Fruit fly (Drosophila melanogaster): ENCODE results near the gene CG5639.

The CG5639 gene

dm6 chr3R:27554964-27555363 lies 41.0 kb downstream of the CG5639 start:
- no peak for TF ChIP-seq Clk (GFP tag; optimal IDR thresholded peaks at IDR 0.05)
- peak; percentile 39 for TF ChIP-seq CG14711 (tag; optimal IDR thresholded peaks at IDR 0.05)
- peak; percentile 29 for TF ChIP-seq CG12768 (GFP tag; optimal IDR thresholded peaks at IDR 0.05)
- no peak for TF ChIP-seq cnc (optimal IDR thresholded peaks at IDR 0.05)
- peak; percentile 14 for TF ChIP-seq CG7045 (GFP tag; optimal IDR thresholded peaks at IDR 0.05)
- TF ChIP-seq Crg-1 (GFP tag; optimal IDR thresholded peaks at IDR 0.05): no peak
- no peak for TF ChIP-seq CG5204 (GFP tag; optimal IDR thresholded peaks at IDR 0.05)
- no peak for TF ChIP-seq Mnt (GFP tag; optimal IDR thresholded peaks at IDR 0.05)
- TF ChIP-seq bab1 (GFP tag; optimal IDR thresholded peaks at IDR 0.05): peak; percentile 51
- no peak for TF ChIP-seq kay (GFP tag; ENCODE audit: borderline replicate concordance)
- peak; percentile 5 for TF ChIP-seq CG11617 (GFP tag; optimal IDR thresholded peaks at IDR 0.05)
- no peak for TF ChIP-seq toe (GFP tag; optimal IDR thresholded peaks at IDR 0.05)
- no peak for TF ChIP-seq CG1620 (GFP tag; optimal IDR thresholded peaks at IDR 0.05)
- peak; percentile 49 for TF ChIP-seq CG33017 (tag; optimal IDR thresholded peaks at IDR 0.05)
- TF ChIP-seq ovo (GFP tag; optimal IDR thresholded peaks at IDR 0.05): no peak
- TF ChIP-seq CG7101 (tag; optimal IDR thresholded peaks at IDR 0.05): peak; percentile 18
- TF ChIP-seq tj (GFP tag; optimal IDR thresholded peaks at IDR 0.05): no peak
- TF ChIP-seq cic (GFP tag; optimal IDR thresholded peaks at IDR 0.05): no peak
- no peak for TF ChIP-seq pad (GFP tag; optimal IDR thresholded peaks at IDR 0.05)
- TF ChIP-seq Hr96 (GFP tag; optimal IDR thresholded peaks at IDR 0.05): no peak

- TF ChIP-seq CG5204 (GFP tag; optimal IDR thresholded peaks at IDR 0.05) (peak; percentile 48), tj (GFP tag; optimal IDR thresholded peaks at IDR 0.05) (peak; percentile 41), cnc (optimal IDR thresholded peaks at IDR 0.05) (peak in 1 of 2 experiments; percentile 2), CG7045 (GFP tag; optimal IDR thresholded peaks at IDR 0.05) (peak; percentile 45), ovo (GFP tag; optimal IDR thresholded peaks at IDR 0.05) (no peak), CG1620 (GFP tag; optimal IDR thresholded peaks at IDR 0.05) (no peak), cic (GFP tag; optimal IDR thresholded peaks at IDR 0.05) (no peak), pad (GFP tag; optimal IDR thresholded peaks at IDR 0.05) (peak; percentile 32), Hr96 (GFP tag; optimal IDR thresholded peaks at IDR 0.05) (peak; percentile 51), CG33017 (tag; optimal IDR thresholded peaks at IDR 0.05) (peak; percentile 43), bab1 (GFP tag; optimal IDR thresholded peaks at IDR 0.05) (peak; percentile 92), CG14711 (tag; optimal IDR thresholded peaks at IDR 0.05) (peak; percentile 73), CG11617 (GFP tag; optimal IDR thresholded peaks at IDR 0.05) (peak; percentile 57), Clk (GFP tag; optimal IDR thresholded peaks at IDR 0.05) (no peak), Crg-1 (GFP tag; optimal IDR thresholded peaks at IDR 0.05) (no peak), kay (GFP tag; ENCODE audit: borderline replicate concordance) (no peak), CG12768 (GFP tag; optimal IDR thresholded peaks at IDR 0.05) (no peak), toe (GFP tag; optimal IDR thresholded peaks at IDR 0.05) (peak; percentile 10), CG7101 (tag; optimal IDR thresholded peaks at IDR 0.05) (peak; percentile 53), Mnt (GFP tag; optimal IDR thresholded peaks at IDR 0.05) (no peak)
Measured at dm6 chr3R:27553921-27554320, 42.0 kb downstream of the CG5639 start.

dm6 chr3R:27553379-27553778 lies 42.6 kb downstream of the CG5639 start:
- no peak for TF ChIP-seq toe (GFP tag; optimal IDR thresholded peaks at IDR 0.05)
- TF ChIP-seq CG1620 (GFP tag; optimal IDR thresholded peaks at IDR 0.05): no peak
- no peak for TF ChIP-seq pad (GFP tag; optimal IDR thresholded peaks at IDR 0.05)
- peak; percentile 85 for TF ChIP-seq cic (GFP tag; optimal IDR thresholded peaks at IDR 0.05)
- TF ChIP-seq CG12768 (GFP tag; optimal IDR thresholded peaks at IDR 0.05): no peak
- TF ChIP-seq CG7045 (GFP tag; optimal IDR thresholded peaks at IDR 0.05): no peak
- no peak for TF ChIP-seq Clk (GFP tag; optimal IDR thresholded peaks at IDR 0.05)
- no peak for TF ChIP-seq Mnt (GFP tag; optimal IDR thresholded peaks at IDR 0.05)
- TF ChIP-seq cnc (optimal IDR thresholded peaks at IDR 0.05): no peak
- no peak for TF ChIP-seq CG33017 (tag; optimal IDR thresholded peaks at IDR 0.05)
- TF ChIP-seq kay (GFP tag; ENCODE audit: borderline replicate concordance): peak; percentile 80
- no peak for TF ChIP-seq Crg-1 (GFP tag; optimal IDR thresholded peaks at IDR 0.05)
- no peak for TF ChIP-seq CG7101 (tag; optimal IDR thresholded peaks at IDR 0.05)

DNA sequence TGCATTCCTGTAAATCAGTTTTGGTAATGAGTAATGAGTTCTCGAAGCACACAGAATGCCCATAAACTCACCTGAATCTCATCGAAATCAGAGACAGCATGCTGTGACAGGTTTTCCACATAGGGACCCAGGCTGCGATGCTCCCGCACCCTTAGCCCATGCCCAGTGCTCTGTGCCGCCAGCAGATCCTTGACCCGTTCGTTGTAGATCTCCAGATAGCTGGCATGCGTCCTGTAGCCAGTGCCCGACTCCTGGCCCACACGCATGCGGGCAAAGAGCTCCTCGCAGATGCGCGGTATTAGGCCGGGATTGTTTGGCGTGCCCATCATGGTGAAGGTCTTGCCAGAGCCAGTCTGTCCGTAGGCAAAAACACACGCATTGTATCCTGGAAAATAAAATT lies 43.2 kb downstream of the CG5639 start:
- no peak for TF ChIP-seq ovo (GFP tag; optimal IDR thresholded peaks at IDR 0.05)
- TF ChIP-seq CG1620 (GFP tag; optimal IDR thresholded peaks at IDR 0.05): no peak

- TF ChIP-seq pad (GFP tag; optimal IDR thresholded peaks at IDR 0.05): no peak
- no peak for TF ChIP-seq ovo (GFP tag; optimal IDR thresholded peaks at IDR 0.05)
- no peak for TF ChIP-seq tj (GFP tag; optimal IDR thresholded peaks at IDR 0.05)
- no peak for TF ChIP-seq cic (GFP tag; optimal IDR thresholded peaks at IDR 0.05)
- no peak for TF ChIP-seq kay (GFP tag; ENCODE audit: borderline replicate concordance)
- TF ChIP-seq Mnt (GFP tag; optimal IDR thresholded peaks at IDR 0.05): no peak
- TF ChIP-seq cnc (optimal IDR thresholded peaks at IDR 0.05): no peak
Measured at dm6 chr3R:27547378-27547949, 48.5 kb downstream of the CG5639 start.

dm6 chr3R:27545752-27546151 lies 50.2 kb downstream of the CG5639 start, which contains the start of gene Gr98d:
TSS of gene Gr98d (plus strand) at chr3R:27546052.
- no peak for TF ChIP-seq CG1620 (GFP tag; optimal IDR thresholded peaks at IDR 0.05)
- TF ChIP-seq Mnt (GFP tag; optimal IDR thresholded peaks at IDR 0.05): no peak
- TF ChIP-seq CG11617 (GFP tag; optimal IDR thresholded peaks at IDR 0.05): no peak
- TF ChIP-seq CG7101 (tag; optimal IDR thresholded peaks at IDR 0.05): no peak

DNA sequence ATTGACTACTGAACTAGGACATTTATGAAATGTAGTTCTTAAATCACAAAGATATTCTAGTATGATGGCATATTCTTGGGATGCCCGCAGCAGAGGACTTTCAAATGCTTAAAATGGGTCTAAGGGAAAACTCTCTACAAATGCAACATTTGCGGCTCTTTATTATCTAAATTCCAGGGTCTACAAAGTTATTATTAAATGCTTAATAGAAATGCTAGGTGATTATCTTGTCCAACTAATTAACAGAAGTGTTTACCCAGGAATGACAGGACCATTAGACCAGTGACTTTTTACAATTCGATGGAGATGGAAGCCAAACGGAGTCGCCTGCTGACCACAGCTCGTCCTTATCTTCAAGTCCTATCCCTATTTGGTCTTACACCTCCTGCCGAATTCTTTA lies 51.8 kb downstream of the CG5639 start, which contains the start of gene Gr98c:
Gene Gr98c, plus strand, starts transcription at position 301 of the 400 bp plus-strand sequence.
- no peak for TF ChIP-seq ovo (GFP tag; optimal IDR thresholded peaks at IDR 0.05)
- TF ChIP-seq CG7045 (GFP tag; optimal IDR thresholded peaks at IDR 0.05): no peak
- TF ChIP-seq tj (GFP tag; optimal IDR thresholded peaks at IDR 0.05): no peak
